Worm (Caenorhabditis elegans): ENCODE measurements around the gene F55H2.7.

F55H2.7 gene

DNA sequence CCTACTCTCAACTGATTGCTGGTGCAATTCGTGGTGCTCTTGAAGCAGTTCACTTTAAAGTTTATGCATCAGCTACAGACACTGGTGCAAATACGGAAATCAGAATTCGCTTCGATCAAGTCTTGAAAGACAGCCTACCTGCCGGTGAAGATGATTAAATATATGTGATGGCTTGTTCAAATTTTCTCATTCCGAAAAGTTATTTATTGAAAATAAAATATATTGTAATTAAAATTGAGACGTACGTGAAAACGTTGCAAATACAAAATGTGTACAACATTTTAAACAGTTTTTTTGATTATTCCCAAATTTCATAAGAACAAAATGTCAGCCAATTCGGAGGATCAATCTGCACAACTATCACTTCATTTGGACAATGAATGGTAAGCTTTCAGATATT lies 10.8 kb upstream of the F55H2.7 start, which contains the start of gene ZK1098.6:
Gene ZK1098.6, plus strand, starts transcription at position 301 of the 400 bp plus-strand sequence.
- TF ChIP-seq W03F9.2 (tag; optimal IDR thresholded peaks at IDR 0.05), result no peak
- TF ChIP-seq dao-5 (tag; optimal IDR thresholded peaks at IDR 0.05), result no peak
- no peak for TF ChIP-seq him-1 (tag; optimal IDR thresholded peaks at IDR 0.05)

DNA sequence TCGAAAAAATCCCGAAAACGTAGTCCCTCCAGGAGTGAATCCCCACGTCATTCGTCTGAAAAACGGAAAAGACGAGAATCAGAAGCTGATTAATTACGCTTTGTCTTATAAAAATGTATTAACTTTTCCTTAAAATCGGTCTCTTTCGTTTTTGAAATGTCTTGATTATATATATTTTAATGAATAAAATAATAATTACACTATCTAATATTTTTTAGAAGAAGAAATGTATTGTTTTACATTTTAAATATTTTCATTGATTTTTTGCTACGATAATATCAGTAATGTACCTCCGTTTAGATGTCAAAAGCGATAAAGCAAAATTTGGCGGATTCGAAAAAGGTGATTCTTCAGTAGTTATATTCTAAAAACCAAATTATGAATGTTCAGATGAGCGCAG lies 9.2 kb upstream of the F55H2.7 start, which contains the start of gene trpp-3:
Gene trpp-3, plus strand, starts transcription at position 301 of the 400 bp plus-strand sequence.
- TF ChIP-seq dao-5 (tag; optimal IDR thresholded peaks at IDR 0.05) (no peak), W03F9.2 (tag; optimal IDR thresholded peaks at IDR 0.05) (no peak), him-1 (tag; optimal IDR thresholded peaks at IDR 0.05) (no peak)

DNA sequence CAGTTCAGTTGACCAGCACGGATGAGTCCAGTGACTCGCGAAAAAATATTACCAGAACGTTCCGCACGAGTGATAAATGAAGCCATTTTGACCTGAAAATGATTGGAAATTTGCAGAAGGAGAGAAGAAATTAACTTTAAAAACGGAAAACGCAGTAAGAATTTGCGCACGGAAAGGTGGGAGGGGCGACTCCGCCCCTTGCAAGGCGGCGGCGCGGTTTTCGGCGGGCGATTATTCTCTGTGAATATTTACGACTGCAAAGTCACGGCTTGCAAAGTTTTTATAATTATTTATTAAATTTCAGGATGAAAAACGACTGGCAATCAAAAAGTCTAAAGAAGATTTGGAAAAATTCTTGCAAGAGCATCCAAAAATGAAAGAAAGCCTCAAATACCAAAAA lies 7.5 kb upstream of the F55H2.7 start, which contains the start of gene mrps-23:
Gene mrps-23, minus strand, starts transcription at position 92 of the 400 bp plus-strand sequence.
- no peak for TF ChIP-seq W03F9.2 (tag; optimal IDR thresholded peaks at IDR 0.05)
- no peak for TF ChIP-seq dao-5 (tag; optimal IDR thresholded peaks at IDR 0.05)
- no peak for TF ChIP-seq him-1 (tag; optimal IDR thresholded peaks at IDR 0.05)

DNA sequence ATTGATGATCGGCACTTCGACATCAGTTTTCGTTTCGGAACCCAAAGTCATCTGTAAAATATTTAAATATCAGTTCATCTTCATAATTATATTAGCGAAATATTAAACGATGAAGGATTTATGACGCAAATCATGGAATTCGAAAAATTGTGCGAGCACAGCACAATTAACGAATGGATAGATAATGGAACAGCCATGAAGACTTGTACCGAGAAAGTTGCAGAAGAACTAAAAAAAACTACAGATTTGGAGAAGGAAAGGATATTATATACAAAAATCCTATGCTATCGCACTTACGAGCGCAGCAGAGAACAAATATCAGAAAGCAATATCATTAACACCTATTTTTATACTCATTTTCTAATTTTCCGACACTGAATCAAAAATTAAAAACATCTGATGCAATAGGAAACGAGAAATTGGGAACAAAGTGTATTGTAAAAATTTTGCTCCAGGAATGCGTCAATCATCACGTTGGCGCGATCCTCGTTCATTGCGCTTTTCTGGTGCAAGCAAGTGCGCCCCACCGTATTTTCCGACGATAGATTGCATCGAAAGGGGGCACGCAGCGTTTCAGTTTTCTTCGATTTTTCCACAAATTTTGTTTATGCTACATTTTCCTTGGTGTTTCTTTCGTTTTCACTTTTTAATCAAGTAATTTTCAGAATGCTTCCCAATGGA lies 5.5 kb upstream of the F55H2.7 start, which contains the start of the genes clu-1 and prp-40:
Gene clu-1, minus strand, starts transcription at position 51 of the 681 bp plus-strand sequence.
Gene prp-40, plus strand, starts transcription at position 666 of the 681 bp plus-strand sequence.
- TF ChIP-seq dao-5 (tag; optimal IDR thresholded peaks at IDR 0.05), result no peak
- peak; percentile 95 for TF ChIP-seq W03F9.2 (tag; optimal IDR thresholded peaks at IDR 0.05)
- TF ChIP-seq him-1 (tag; optimal IDR thresholded peaks at IDR 0.05), result no peak

DNA sequence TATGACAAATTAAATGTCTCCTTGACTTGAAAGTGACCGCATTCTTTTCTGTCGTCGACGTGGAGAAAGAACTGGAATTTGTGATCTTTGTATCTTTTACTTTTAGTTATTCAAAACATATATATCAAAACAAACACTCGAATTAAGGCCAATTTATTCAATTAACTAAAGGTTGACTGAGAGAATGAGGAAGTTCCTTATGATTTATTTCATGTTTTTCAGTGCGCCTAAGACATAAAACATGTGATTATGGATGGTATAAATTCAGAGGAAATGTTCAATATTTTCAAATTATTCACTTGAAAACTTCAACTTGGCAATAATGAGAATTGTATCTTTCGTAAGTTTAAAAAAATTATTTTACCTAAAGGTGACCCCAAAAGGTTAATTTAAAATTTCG lies 2.5 kb downstream of the F55H2.7 start, which contains the start of gene F55H2.8:
Gene F55H2.8, plus strand, starts transcription at position 301 of the 400 bp plus-strand sequence.
- TF ChIP-seq dao-5 (tag; optimal IDR thresholded peaks at IDR 0.05) (no peak), him-1 (tag; optimal IDR thresholded peaks at IDR 0.05) (no peak), W03F9.2 (tag; optimal IDR thresholded peaks at IDR 0.05) (no peak)

DNA sequence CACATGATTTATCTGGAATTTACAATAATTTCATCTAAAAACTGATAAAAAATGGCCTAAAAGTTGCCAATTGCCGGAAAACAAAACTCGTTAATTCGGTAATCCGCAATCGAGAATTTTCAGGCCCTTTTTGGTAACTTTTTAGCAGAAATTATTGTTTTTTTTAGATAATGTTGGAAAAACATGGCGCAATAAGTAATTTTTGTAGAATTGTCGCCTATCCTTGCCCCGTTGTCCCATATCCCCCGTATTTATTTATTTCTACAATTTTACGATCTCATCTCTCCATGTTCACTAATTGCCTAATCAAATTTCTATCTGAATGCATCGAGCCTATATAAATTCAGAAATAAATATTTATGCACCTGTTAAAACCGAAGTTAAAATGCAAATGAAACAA lies 3.0 kb downstream of the F55H2.7 start:
- no peak for TF ChIP-seq dao-5 (tag; optimal IDR thresholded peaks at IDR 0.05)
- no peak for TF ChIP-seq W03F9.2 (tag; optimal IDR thresholded peaks at IDR 0.05)
- no peak for TF ChIP-seq him-1 (tag; optimal IDR thresholded peaks at IDR 0.05)

DNA sequence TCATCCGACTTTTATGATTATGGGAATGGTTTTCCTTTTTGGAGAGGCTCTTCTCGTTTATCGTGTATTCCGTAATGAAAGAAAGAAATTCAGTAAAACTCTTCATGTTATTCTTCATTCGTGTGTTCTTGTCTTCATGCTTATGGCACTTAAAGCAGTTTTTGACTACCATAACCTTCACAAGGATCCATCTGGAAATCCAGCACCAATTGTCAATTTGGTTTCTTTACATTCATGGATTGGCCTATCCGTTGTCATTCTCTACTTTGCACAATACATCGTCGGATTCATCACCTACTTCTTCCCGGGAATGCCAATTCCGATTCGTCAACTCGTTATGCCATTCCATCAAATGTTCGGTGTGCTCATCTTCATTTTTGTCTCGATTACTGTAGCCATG lies 4.4 kb downstream of the F55H2.7 start:
- TF ChIP-seq dao-5 (tag; optimal IDR thresholded peaks at IDR 0.05), result no peak
- TF ChIP-seq W03F9.2 (tag; optimal IDR thresholded peaks at IDR 0.05), result no peak
- no peak for TF ChIP-seq him-1 (tag; optimal IDR thresholded peaks at IDR 0.05)

DNA sequence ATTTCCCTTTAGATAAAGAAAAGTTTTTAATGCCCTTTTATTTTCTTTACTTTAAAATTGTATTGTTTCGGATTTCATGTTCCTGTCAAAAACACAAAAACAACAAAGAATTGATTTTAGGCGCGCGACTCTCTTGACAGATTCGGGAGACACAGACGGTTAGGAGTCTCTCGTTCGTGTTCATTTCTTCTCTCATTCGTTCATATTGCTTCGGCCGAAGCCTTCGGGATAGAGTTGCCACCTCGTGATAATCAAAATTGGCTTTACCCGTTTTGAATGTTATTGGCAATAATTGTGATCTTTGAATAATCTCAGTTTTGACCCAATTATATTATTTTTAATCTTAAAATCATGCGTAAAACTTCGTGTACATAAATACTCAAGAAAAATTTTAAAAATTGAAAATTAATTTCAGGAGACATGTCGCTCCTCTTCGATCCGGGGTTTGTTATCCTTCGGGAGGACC lies 5.0 kb downstream of the F55H2.7 start, which contains the start of gene F55H2.5:
Gene F55H2.5, plus strand, starts transcription at position 416 of the 466 bp plus-strand sequence.
- no peak for TF ChIP-seq him-1 (tag; optimal IDR thresholded peaks at IDR 0.05)
- no peak for TF ChIP-seq W03F9.2 (tag; optimal IDR thresholded peaks at IDR 0.05)

DNA sequence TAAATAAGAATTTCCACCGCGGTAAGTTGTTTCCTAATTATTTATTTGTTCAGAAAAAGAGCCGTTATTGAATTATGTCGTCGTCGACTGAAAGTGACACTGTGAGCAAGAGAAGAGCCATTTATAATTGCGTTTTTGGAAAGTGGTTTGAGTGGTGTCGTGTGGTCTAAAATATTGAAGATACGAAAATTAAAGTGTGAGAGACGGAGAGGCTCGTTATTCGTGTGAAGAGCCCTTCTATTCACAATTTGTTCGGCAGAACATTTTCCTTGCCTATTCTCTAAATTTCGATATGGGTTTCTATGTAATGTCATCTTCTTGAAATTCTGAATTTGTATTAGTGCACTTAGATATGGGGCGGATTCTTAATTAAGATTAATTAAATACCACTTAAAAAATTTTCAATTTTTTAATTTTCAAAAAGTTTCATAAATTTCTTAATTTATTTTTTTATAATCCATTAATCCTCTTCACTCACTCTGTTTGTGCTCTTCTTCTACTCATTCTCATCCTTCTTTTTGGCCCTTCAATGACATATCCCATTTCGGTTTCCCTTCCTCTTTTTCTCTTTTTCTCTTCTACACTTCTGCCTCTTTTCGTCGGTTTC lies 6.2 kb downstream of the F55H2.7 start:
- peak; percentile 46 for TF ChIP-seq dao-5 (tag; optimal IDR thresholded peaks at IDR 0.05)
- TF ChIP-seq W03F9.2 (tag; optimal IDR thresholded peaks at IDR 0.05), result no peak

DNA sequence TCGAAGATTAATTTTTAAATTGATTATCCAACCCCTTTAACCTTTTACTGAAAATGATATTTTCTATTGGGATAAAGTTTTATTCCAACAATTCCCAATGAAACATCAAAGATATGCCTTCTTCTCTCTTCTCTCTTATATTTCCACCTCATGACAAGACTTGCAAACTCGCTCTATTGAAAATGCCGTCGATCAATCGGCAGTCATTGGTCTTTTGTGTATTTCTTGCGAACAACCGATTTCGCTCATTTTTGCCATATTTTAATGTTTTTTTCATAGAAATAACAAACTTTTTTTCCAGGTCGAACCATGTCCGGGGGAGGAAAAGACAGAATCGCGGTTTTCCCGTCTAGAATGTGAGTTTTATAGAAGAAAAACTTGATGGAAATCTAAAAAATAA lies 8.2 kb downstream of the F55H2.7 start, which contains the start of gene vha-14:
Gene vha-14, plus strand, starts transcription at position 302 of the 400 bp plus-strand sequence.
- TF ChIP-seq W03F9.2 (tag; optimal IDR thresholded peaks at IDR 0.05), result peak; percentile 29
- no peak for TF ChIP-seq dao-5 (tag; optimal IDR thresholded peaks at IDR 0.05)
- no peak for TF ChIP-seq him-1 (tag; optimal IDR thresholded peaks at IDR 0.05)

DNA sequence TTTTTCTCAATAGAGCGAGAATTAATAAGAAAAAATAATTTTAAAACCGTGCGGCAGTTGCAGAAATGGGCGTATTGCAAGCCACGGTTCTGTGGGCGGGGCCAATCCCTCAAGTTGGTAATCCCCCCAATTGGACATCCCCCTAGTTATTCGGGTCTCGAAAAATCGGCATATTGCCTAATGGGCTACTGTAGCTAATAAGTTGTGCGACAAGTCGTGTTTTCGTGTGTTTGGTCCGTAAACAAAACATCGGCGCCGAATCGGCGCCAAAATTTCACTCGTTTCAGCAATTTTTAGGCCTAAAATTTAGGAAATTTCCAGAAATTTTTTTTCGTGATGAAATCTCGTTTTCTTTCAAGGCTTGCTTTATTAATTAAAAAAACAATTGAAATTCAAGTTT lies 11.7 kb downstream of the F55H2.7 start:
- TF ChIP-seq him-1 (tag; optimal IDR thresholded peaks at IDR 0.05) (no peak), dao-5 (tag; optimal IDR thresholded peaks at IDR 0.05) (no peak), W03F9.2 (tag; optimal IDR thresholded peaks at IDR 0.05) (no peak)

DNA sequence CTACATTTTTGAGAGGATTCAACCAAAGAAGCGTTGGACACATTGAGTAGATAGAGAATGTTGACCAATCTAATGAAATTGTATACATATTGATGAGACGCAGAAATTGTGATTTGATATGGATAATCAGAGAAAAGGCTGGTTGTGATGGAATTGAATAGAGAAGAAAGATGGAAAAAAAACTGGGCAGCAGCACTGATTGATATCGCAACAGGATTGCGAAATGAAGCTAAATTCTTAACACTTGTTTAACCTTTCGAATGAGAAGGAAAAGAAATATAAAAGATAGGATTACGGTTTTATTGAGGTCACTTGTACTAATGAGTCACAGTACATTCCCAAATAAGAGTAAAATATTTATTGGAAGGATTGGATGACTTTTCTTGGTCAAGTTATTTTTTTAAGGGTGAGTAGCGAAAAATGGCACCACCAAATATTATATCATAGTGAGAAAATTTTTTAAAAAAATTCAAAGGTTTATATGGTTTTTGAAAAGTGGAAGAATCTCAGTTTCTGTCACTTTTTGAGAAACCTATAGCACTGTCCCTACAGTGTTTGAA lies 13.8 kb downstream of the F55H2.7 start:
- TF ChIP-seq him-1 (tag; optimal IDR thresholded peaks at IDR 0.05), result no peak
- no peak for TF ChIP-seq W03F9.2 (tag; optimal IDR thresholded peaks at IDR 0.05)
- TF ChIP-seq dao-5 (tag; optimal IDR thresholded peaks at IDR 0.05), result no peak

DNA sequence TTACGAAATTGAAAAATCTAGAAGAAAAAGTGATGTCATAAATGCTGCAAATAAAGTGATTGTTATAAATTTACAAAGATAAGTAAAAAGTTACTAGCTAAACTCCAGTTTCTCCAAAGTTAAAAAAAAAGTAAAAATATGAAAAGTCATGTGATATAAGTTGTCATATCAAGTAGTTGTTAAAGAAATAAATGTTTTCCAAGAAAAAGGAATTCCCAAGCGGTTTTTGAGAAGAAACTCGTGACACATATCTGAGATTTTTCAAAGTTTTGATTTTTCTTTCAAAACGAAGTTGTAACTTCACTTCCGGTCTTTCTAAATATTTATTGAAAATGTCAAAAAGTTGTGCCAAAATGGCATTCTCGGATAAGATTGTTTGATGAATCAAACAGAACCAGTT lies 15.0 kb downstream of the F55H2.7 start:
- TF ChIP-seq him-1 (tag; optimal IDR thresholded peaks at IDR 0.05) (no peak), dao-5 (tag; optimal IDR thresholded peaks at IDR 0.05) (no peak), W03F9.2 (tag; optimal IDR thresholded peaks at IDR 0.05) (no peak)

DNA sequence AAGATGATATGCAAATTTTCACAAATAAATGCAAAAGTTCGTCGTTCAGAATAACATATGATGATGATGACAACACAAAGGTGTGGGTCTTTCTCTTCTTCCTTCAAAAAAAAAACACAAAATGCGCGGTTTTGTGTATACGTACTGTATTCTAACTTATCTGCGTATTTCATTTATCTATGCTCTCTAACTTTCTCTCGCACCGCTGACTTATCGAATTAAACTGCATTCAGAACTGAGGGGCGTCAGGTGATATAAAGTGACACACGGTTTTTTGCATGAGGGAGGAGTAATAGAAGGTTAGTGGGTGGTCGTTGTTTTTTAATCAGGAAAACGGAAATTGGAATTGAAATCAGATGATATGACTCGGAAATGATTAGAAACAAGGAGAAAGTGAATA lies 15.8 kb downstream of the F55H2.7 start, which contains the start of gene sod-4:
Gene sod-4, minus strand, starts transcription at position 109 of the 400 bp plus-strand sequence.
- no peak for TF ChIP-seq W03F9.2 (tag; optimal IDR thresholded peaks at IDR 0.05)
- no peak for TF ChIP-seq him-1 (tag; optimal IDR thresholded peaks at IDR 0.05)
- TF ChIP-seq dao-5 (tag; optimal IDR thresholded peaks at IDR 0.05), result no peak
